Worm (Caenorhabditis elegans): ENCODE data around the gene F29F11.20.
A peak's percentile ranks its signal among the peaks of the same experiment; 100 is the strongest.

The F29F11.20 gene

ce11 chrV:10720303-10720847 is 32.7 kb downstream of the F29F11.20 start:
- TF ChIP-seq zag-1 (tag; optimal IDR thresholded peaks at IDR 0.05) = no peak
- TF ChIP-seq sma-9 (GFP tag; optimal IDR thresholded peaks at IDR 0.05) = peak; percentile 74
- TF ChIP-seq sma-9 (tag; optimal IDR thresholded peaks at IDR 0.05) = no peak
- peak; percentile 55 for TF ChIP-seq mab-5 (tag; optimal IDR thresholded peaks at IDR 0.05)
- no peak for TF ChIP-seq sma-3 (GFP tag; optimal IDR thresholded peaks at IDR 0.05)

- no peak for TF ChIP-seq ztf-4 (tag; optimal IDR thresholded peaks at IDR 0.05)
- peak; percentile 45 for TF ChIP-seq nhr-25 (tag; optimal IDR thresholded peaks at IDR 0.05)
- peak; percentile 22 for TF ChIP-seq blmp-1 (tag; optimal IDR thresholded peaks at IDR 0.05; ENCODE audit: insufficient read depth)
Measured at ce11 chrV:10720876-10721275, 33.2 kb downstream of the F29F11.20 start.

ce11 chrV:10721304-10721703 is 33.6 kb downstream of the F29F11.20 start:
- TF ChIP-seq unc-55 (GFP tag; optimal IDR thresholded peaks at IDR 0.05) (peak; percentile 41), blmp-1 (tag; optimal IDR thresholded peaks at IDR 0.05; ENCODE audit: insufficient read depth) (no peak), ama-1 (optimal IDR thresholded peaks at IDR 0.05) (no peak), alr-1 (tag; optimal IDR thresholded peaks at IDR 0.05) (no peak), sma-9 (GFP tag; optimal IDR thresholded peaks at IDR 0.05) (peak; percentile 45), sma-9 (tag; optimal IDR thresholded peaks at IDR 0.05) (no peak), sma-3 (GFP tag; optimal IDR thresholded peaks at IDR 0.05) (no peak), lin-11 (tag; optimal IDR thresholded peaks at IDR 0.05) (no peak), mab-5 (tag; optimal IDR thresholded peaks at IDR 0.05) (no peak), nhr-23 (tag; optimal IDR thresholded peaks at IDR 0.05) (no peak), lin-13 (GFP tag; optimal IDR thresholded peaks at IDR 0.05) (no peak), nhr-12 (tag; optimal IDR thresholded peaks at IDR 0.05) (no peak)

ce11 chrV:10721912-10722426 is 34.3 kb downstream of the F29F11.20 start:
- peak; percentile 13 for TF ChIP-seq egl-27 (tag; optimal IDR thresholded peaks at IDR 0.05)
- TF ChIP-seq aly-2 (tag; optimal IDR thresholded peaks at IDR 0.05) = no peak
- TF ChIP-seq unc-39 (tag; optimal IDR thresholded peaks at IDR 0.05) = no peak
- TF ChIP-seq lin-11 (tag; optimal IDR thresholded peaks at IDR 0.05) = peak; percentile 32
- no peak for TF ChIP-seq nhr-23 (tag; optimal IDR thresholded peaks at IDR 0.05)
- TF ChIP-seq skn-1 (tag; optimal IDR thresholded peaks at IDR 0.05) = no peak
- TF ChIP-seq zag-1 (tag; optimal IDR thresholded peaks at IDR 0.05) = peak; percentile 56
- TF ChIP-seq nhr-77 (tag; optimal IDR thresholded peaks at IDR 0.05) = no peak
- TF ChIP-seq sma-3 (GFP tag; optimal IDR thresholded peaks at IDR 0.05) = no peak
- peak; percentile 55 for TF ChIP-seq C34F6.9 (tag; optimal IDR thresholded peaks at IDR 0.05)
- TF ChIP-seq mbf-1 (tag; optimal IDR thresholded peaks at IDR 0.05) = no peak
- peak; percentile 90 for TF ChIP-seq blmp-1 (tag; optimal IDR thresholded peaks at IDR 0.05; ENCODE audit: insufficient read depth)
- TF ChIP-seq elt-1 (tag; optimal IDR thresholded peaks at IDR 0.05) = no peak
- TF ChIP-seq fos-1 (tag; optimal IDR thresholded peaks at IDR 0.05) = peak; percentile 23
- no peak for TF ChIP-seq lin-39 (tag; optimal IDR thresholded peaks at IDR 0.05)
- peak; percentile 29 for TF ChIP-seq nhr-129 (tag; optimal IDR thresholded peaks at IDR 0.05)
- TF ChIP-seq nhr-6 (tag; optimal IDR thresholded peaks at IDR 0.05) = no peak
- TF ChIP-seq F13H6.1 (tag; optimal IDR thresholded peaks at IDR 0.05) = peak; percentile 51
- TF ChIP-seq sem-4 (tag; optimal IDR thresholded peaks at IDR 0.05) = peak; percentile 70
- no peak for TF ChIP-seq mab-5 (tag; optimal IDR thresholded peaks at IDR 0.05)
- peak; percentile 32 for TF ChIP-seq unc-55 (GFP tag; optimal IDR thresholded peaks at IDR 0.05)
- TF ChIP-seq crh-2 (tag; optimal IDR thresholded peaks at IDR 0.05) = peak; percentile 8
- TF ChIP-seq ztf-1 (GFP tag; conservative IDR thresholded peaks at IDR 0.05) = no peak
- no peak for TF ChIP-seq elt-3 (tag; optimal IDR thresholded peaks at IDR 0.05)
- TF ChIP-seq dmd-4 (tag; optimal IDR thresholded peaks at IDR 0.05) = no peak
- no peak for TF ChIP-seq nhr-12 (tag; optimal IDR thresholded peaks at IDR 0.05)
- TF ChIP-seq snpc-4 (tag; optimal IDR thresholded peaks at IDR 0.05) = no peak
- TF ChIP-seq Y55F3AM.14 (GFP tag; optimal IDR thresholded peaks at IDR 0.05) = peak; percentile 65
- no peak for TF ChIP-seq ztf-4 (tag; optimal IDR thresholded peaks at IDR 0.05)
- peak; percentile 88 for TF ChIP-seq sma-9 (GFP tag; optimal IDR thresholded peaks at IDR 0.05)
- TF ChIP-seq sma-9 (tag; optimal IDR thresholded peaks at IDR 0.05) = no peak
- TF ChIP-seq nhr-25 (tag; optimal IDR thresholded peaks at IDR 0.05) = no peak
- TF ChIP-seq unc-62 (GFP tag; optimal IDR thresholded peaks at IDR 0.05) = no peak
- TF ChIP-seq peb-1 (tag; optimal IDR thresholded peaks at IDR 0.05) = no peak
- TF ChIP-seq lsy-2 (tag; optimal IDR thresholded peaks at IDR 0.05) = peak in 1 of 2 experiments; percentile 52
- no peak for TF ChIP-seq nhr-21 (tag; optimal IDR thresholded peaks at IDR 0.05)
- TF ChIP-seq mdl-1 (tag; optimal IDR thresholded peaks at IDR 0.05) = peak in 1 of 2 experiments; percentile 47
- no peak for TF ChIP-seq R02D3.7 (tag; optimal IDR thresholded peaks at IDR 0.05)
- TF ChIP-seq nhr-10 (tag; optimal IDR thresholded peaks at IDR 0.05) = no peak
